Worm (Caenorhabditis elegans) whole organism, late embryonic: ENCODE data around the gene B0272.3.

ENCODE experiments used
- F13H6.1 ChIP-seq: sonication (generic microtip); optimal IDR thresholded peaks from 2 replicates; lab custom pipeline; 2016; ENCODE audit warnings: missing genetic modification characterization, missing compliant biosample characterization
- ceh-22 ChIP-seq: sonication (generic microtip); optimal IDR thresholded peaks from 2 replicates; lab custom pipeline; 2017; ENCODE audit warnings: missing biosample characterization, missing genetic modification characterization
- ceh-48 ChIP-seq: sonication (generic microtip); optimal IDR thresholded peaks from 2 replicates; lab custom pipeline; 2016; ENCODE audit warnings: missing genetic modification characterization, inconsistent platforms, missing compliant biosample characterization
- che-1 ChIP-seq: sonication (generic microtip); optimal IDR thresholded peaks from 2 replicates; lab custom pipeline; 2016; ENCODE audit warnings: mild to moderate bottlenecking, missing genetic modification characterization, missing compliant biosample characterization
- hlh-8 ChIP-seq: sonication (generic microtip); optimal IDR thresholded peaks from 2 replicates; lab custom pipeline; 2016; ENCODE audit warnings: missing genotype, missing genetic modification characterization, missing compliant biosample characterization
- nhr-11 ChIP-seq: fragments of 150-350 bp; optimal IDR thresholded peaks from 2 replicates; lab custom pipeline; 2014; ENCODE audit warnings: missing biosample characterization, missing genetic modification characterization
- nhr-232 ChIP-seq: sonication (generic microtip); optimal IDR thresholded peaks from 2 replicates; lab custom pipeline; 2016; ENCODE audit warnings: missing genetic modification characterization, missing compliant biosample characterization
- npax-4 ChIP-seq: sonication (generic microtip); optimal IDR thresholded peaks from 2 replicates; lab custom pipeline; 2016; ENCODE audit warnings: missing genetic modification characterization, missing compliant biosample characterization
- rnt-1 ChIP-seq: sonication (generic microtip); optimal IDR thresholded peaks from 2 replicates; lab custom pipeline; 2016; ENCODE audit warnings: missing genetic modification characterization, missing compliant biosample characterization
- sox-4 ChIP-seq: sonication (generic microtip); optimal IDR thresholded peaks from 2 replicates; lab custom pipeline; 2017; ENCODE audit warnings: mild to moderate bottlenecking, missing genetic modification characterization, inconsistent platforms, missing compliant biosample characterization

DNA sequence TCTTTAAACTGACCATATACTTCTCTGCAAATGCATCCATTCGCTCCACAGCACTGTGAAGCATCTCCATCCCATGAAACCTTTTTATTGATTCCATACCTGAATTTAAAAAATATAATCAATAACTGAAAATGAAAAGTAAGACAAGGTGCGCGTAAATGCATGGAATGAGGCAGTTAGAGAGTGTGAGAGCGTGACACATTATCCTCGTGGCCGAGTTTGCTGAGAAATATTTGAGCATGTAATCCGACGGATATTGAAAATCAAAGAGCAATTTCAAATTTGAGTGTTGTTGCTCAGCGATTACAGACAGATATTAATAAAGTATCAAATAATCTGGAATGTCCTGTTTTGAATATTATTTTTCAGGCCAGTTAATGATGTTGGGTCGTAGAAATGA lies 18.1 kb downstream of the B0272.3 start, which contains the start of gene ZK899.7:
- TF ChIP-seq hlh-8 (tag; lab: Kevin White, UChicago) (no peak), nhr-11 (tag; lab: Kevin White, UChicago) (no peak), ceh-48 (no peak), npax-4 (tag; lab: Kevin White, UChicago) (no peak), rnt-1 (tag; lab: Kevin White, UChicago) (no peak), che-1 (tag; lab: Kevin White, UChicago) (no peak), sox-4 (tag; lab: Kevin White, UChicago) (no peak), nhr-232 (tag; lab: Kevin White, UChicago) (no peak), ceh-22 (no peak), F13H6.1 (tag; lab: Kevin White, UChicago) (no peak)
